ENCODE assay signal across 1 worm cellular context in genomic region chrX:11463005-11463404, ce11.
TF ChIP-seq lines count a peak whose summit lies in the region.

No protein-coding gene starts in this region.

TF ChIP-seq in whole organism, L2 larva, 48 proteins besides CTCF, POLR2A, EP300 and RAD21 (continued from another document):
- TF ChIP-seq peb-1 (tag; optimal IDR thresholded peaks at IDR 0.05; lab: Kevin White, UChicago) (no peak), nhr-77 (tag; optimal IDR thresholded peaks at IDR 0.05; lab: Kevin White, UChicago) (no peak), alr-1 (tag; optimal IDR thresholded peaks at IDR 0.05; lab: Kevin White, UChicago) (no peak), unc-39 (tag; optimal IDR thresholded peaks at IDR 0.05; lab: Kevin White, UChicago) (no peak), unc-55 (GFP tag; optimal IDR thresholded peaks at IDR 0.05; lab: Kevin White, UChicago) (peak; percentile 30), nhr-12 (tag; optimal IDR thresholded peaks at IDR 0.05; lab: Kevin White, UChicago) (no peak), nhr-11 (tag; optimal IDR thresholded peaks at IDR 0.05; lab: Kevin White, UChicago) (no peak), ceh-82 (tag; optimal IDR thresholded peaks at IDR 0.05; lab: Kevin White, UChicago) (no peak), mdl-1 (tag; optimal IDR thresholded peaks at IDR 0.05; lab: Kevin White, UChicago) (no peak), nhr-6 (tag; optimal IDR thresholded peaks at IDR 0.05; lab: Kevin White, UChicago) (no peak), dmd-4 (tag; optimal IDR thresholded peaks at IDR 0.05; lab: Kevin White, UChicago) (no peak), blmp-1 (tag; optimal IDR thresholded peaks at IDR 0.05; lab: Kevin White, UChicago; ENCODE audit: insufficient read depth) (no peak), nhr-25 (tag; optimal IDR thresholded peaks at IDR 0.05; lab: Kevin White, UChicago) (no peak), ztf-11 (tag; optimal IDR thresholded peaks at IDR 0.05; lab: Kevin White, UChicago) (no peak), F13H6.1 (tag; optimal IDR thresholded peaks at IDR 0.05; lab: Kevin White, UChicago) (no peak), nhr-129 (tag; optimal IDR thresholded peaks at IDR 0.05; lab: Kevin White, UChicago) (no peak)
TF ChIP-seq in whole organism, L2 larva: peak in this region for 4.
